Fruit fly (Drosophila melanogaster): ENCODE data around the gene CG42729.

Gene CG42729

DNA sequence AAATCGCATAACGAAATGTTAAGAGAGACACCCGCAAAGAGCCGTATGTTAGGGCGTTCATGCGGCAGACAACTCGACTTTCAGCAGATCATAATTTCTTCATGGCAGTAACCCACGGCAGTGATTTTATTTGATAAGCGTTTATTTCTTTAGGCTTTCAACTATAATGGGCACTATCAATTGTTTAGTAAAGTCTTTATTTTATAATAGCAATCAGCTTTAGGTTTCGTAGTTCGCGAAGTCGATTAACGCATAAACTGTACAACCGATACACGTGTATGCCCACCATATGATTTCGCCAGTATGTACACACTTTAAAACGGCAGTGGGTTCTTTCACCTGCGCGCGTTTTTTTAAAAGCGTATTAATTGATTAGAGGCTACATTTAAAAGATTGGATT is 19.1 kb downstream of the CG42729 start, which contains the start of gene CG7841 (continued):
- peak; percentile 79 for TF ChIP-seq peb (GFP tag; IDR thresholded peaks at IDR 0.05)
- no peak for TF ChIP-seq h (optimal IDR thresholded peaks at IDR 0.05)
- no peak; the same call in 1 of the 3 replicates for TF ChIP-seq CG6175 (GFP tag; IDR thresholded peaks at IDR 0.05)
- TF ChIP-seq tup (GFP tag; optimal IDR thresholded peaks at IDR 0.05), result peak; percentile 96
- TF ChIP-seq CG17186 (GFP tag; optimal IDR thresholded peaks at IDR 0.05), result peak; percentile 85
- TF ChIP-seq hth (optimal IDR thresholded peaks at IDR 0.05), result no peak
- peak; percentile 98 for TF ChIP-seq gsb-n (tag; optimal IDR thresholded peaks at IDR 0.05)
- peak; percentile 92 for TF ChIP-seq trh (GFP tag; optimal IDR thresholded peaks at IDR 0.05)
- TF ChIP-seq CrebB (tag; optimal IDR thresholded peaks at IDR 0.05), result peak; percentile 99
- TF ChIP-seq kni (GFP tag; optimal IDR thresholded peaks at IDR 0.05), result peak; percentile 96
- peak; percentile 82 for TF ChIP-seq CG4617 (GFP tag; optimal IDR thresholded peaks at IDR 0.05; ENCODE audit: borderline replicate concordance)
- peak; percentile 98 for TF ChIP-seq CG17568 (GFP tag; optimal IDR thresholded peaks at IDR 0.05)
- peak; percentile 94 for TF ChIP-seq CG31365 (tag; optimal IDR thresholded peaks at IDR 0.05)
- peak; percentile 74 for TF ChIP-seq CG4360 (GFP tag; IDR thresholded peaks at IDR 0.05)
- peak; percentile 97 for TF ChIP-seq Blimp-1 (GFP tag; optimal IDR thresholded peaks at IDR 0.05)
- TF ChIP-seq CG10654 (GFP tag; optimal IDR thresholded peaks at IDR 0.05), result peak; percentile 96
- peak; percentile 96; the same call in 2 of the 3 replicates for TF ChIP-seq dysf (GFP tag; IDR thresholded peaks at IDR 0.05)
- TF ChIP-seq tna (GFP tag; IDR thresholded peaks at IDR 0.05; ENCODE audit: partially characterized antibody), result no peak
- TF ChIP-seq corto (GFP tag; optimal IDR thresholded peaks at IDR 0.05), result peak; percentile 98
- peak; percentile 93 for TF ChIP-seq jing (GFP tag; optimal IDR thresholded peaks at IDR 0.05)
- peak; percentile 94 for TF ChIP-seq CG34422 (GFP tag; IDR thresholded peaks at IDR 0.05)
- peak; percentile 94 for TF ChIP-seq CG18764 (GFP tag; optimal IDR thresholded peaks at IDR 0.05)
- TF ChIP-seq Eip74EF (GFP tag; optimal IDR thresholded peaks at IDR 0.05), result peak in 1 of 2 experiments; percentile 98
- no peak for TF ChIP-seq sc (optimal IDR thresholded peaks at IDR 0.05)
- peak; percentile 95 for TF ChIP-seq sc (GFP tag; optimal IDR thresholded peaks at IDR 0.05)
- TF ChIP-seq luna (GFP tag; optimal IDR thresholded peaks at IDR 0.05), result peak; percentile 84
- peak; percentile 90 for TF ChIP-seq CG9932 (GFP tag; IDR thresholded peaks at IDR 0.05)
- no peak; the same call in 2 of the 3 replicates for TF ChIP-seq CG3726 (GFP tag; IDR thresholded peaks at IDR 0.05)
- TF ChIP-seq Ets65A (GFP tag), result peak; percentile 98
- peak; percentile 94 for TF ChIP-seq fu2 (GFP tag; optimal IDR thresholded peaks at IDR 0.05)
- peak; percentile 97 for TF ChIP-seq CG30403 (GFP tag; optimal IDR thresholded peaks at IDR 0.05)
- peak; percentile 92 for TF ChIP-seq Nf-YA (GFP tag; IDR thresholded peaks at IDR 0.05)
- TF ChIP-seq NfI (GFP tag; optimal IDR thresholded peaks at IDR 0.05), result peak; percentile 98
- TF ChIP-seq NFAT (GFP tag; IDR thresholded peaks at IDR 0.05), result no peak; the same call in 1 of the 2 replicates
- peak in 1 of 2 experiments; percentile 90 for TF ChIP-seq Hr78 (GFP tag; optimal IDR thresholded peaks at IDR 0.05)
- peak; percentile 91 for TF ChIP-seq CG18011 (GFP tag; optimal IDR thresholded peaks at IDR 0.05)
- TF ChIP-seq CG12769 (tag; optimal IDR thresholded peaks at IDR 0.05), result peak; percentile 98
- TF ChIP-seq CG14710 (tag; optimal IDR thresholded peaks at IDR 0.05), result peak; percentile 100
- peak in 1 of 3 experiments; percentile 98 for TF ChIP-seq lola (GFP tag; optimal IDR thresholded peaks at IDR 0.05)
- peak; percentile 100 for TF ChIP-seq Med (GFP tag)
- TF ChIP-seq Pdp1 (GFP tag; optimal IDR thresholded peaks at IDR 0.05), result peak; percentile 93 to 97
- TF ChIP-seq Rfx (GFP tag; IDR thresholded peaks at IDR 0.05), result peak; percentile 98
- peak; percentile 96 for TF ChIP-seq CG9817 (tag; optimal IDR thresholded peaks at IDR 0.05)
- TF ChIP-seq CG8290 (GFP tag; optimal IDR thresholded peaks at IDR 0.05), result peak; percentile 94
- TF ChIP-seq CG8290 (tag; optimal IDR thresholded peaks at IDR 0.05), result peak; percentile 94 to 96
- TF ChIP-seq chif (GFP tag; optimal IDR thresholded peaks at IDR 0.05), result peak; percentile 97 to 98
- TF ChIP-seq Chrac-16 (GFP tag; optimal IDR thresholded peaks at IDR 0.05), result peak; percentile 96
- no peak; the same call in 2 of the 3 replicates for TF ChIP-seq ase (GFP tag; IDR thresholded peaks at IDR 0.05)
- TF ChIP-seq CG5245 (GFP tag; optimal IDR thresholded peaks at IDR 0.05), result peak; percentile 95
- TF ChIP-seq CG1792 (GFP tag; optimal IDR thresholded peaks at IDR 0.05), result peak; percentile 96
- peak; percentile 97 for TF ChIP-seq CG2875 (GFP tag; optimal IDR thresholded peaks at IDR 0.05)

All from whole organism, embryonic.